Fruit fly (Drosophila melanogaster) whole organism, prepupa: ENCODE results near the gene snsl.

Source experiments
- Blimp-1 ChIP-seq: fragments of 200-800 bp; sonication (Bioruptor generic); optimal IDR thresholded peaks from 3 replicates; lab custom pipeline; 2017; ENCODE audit warnings: missing biosample characterization, missing genetic modification characterization, mild to moderate bottlenecking, moderate library complexity, missing genetic modification reagents
- CG10631 ChIP-seq: fragments of 200-800 bp; sonication (Bioruptor generic); optimal IDR thresholded peaks from 2 replicates; lab custom pipeline; 2016; ENCODE audit warnings: missing biosample characterization, missing genetic modification characterization
- CG10669 ChIP-seq: fragments of 200-800 bp; sonication (Bioruptor generic); optimal IDR thresholded peaks from 3 replicates; lab custom pipeline; 2018; ENCODE audit warnings: missing biosample characterization, mild to moderate bottlenecking, missing genetic modification characterization, moderate library complexity
- CG11294 ChIP-seq: fragments of 200-800 bp; sonication (Bioruptor generic); IDR thresholded peaks from 2 replicates; pipeline ENCODE4 v1.3.6; 2022; ENCODE audit warnings: missing biosample characterization, missing genetic modification characterization
- CG11762 ChIP-seq: fragments of 200-800 bp; sonication (Bioruptor generic); optimal IDR thresholded peaks from 3 replicates; lab custom pipeline; 2016; ENCODE audit warnings: missing biosample characterization, missing genetic modification characterization; ENCODE audit not compliant: insufficient read depth
- CG11902 ChIP-seq: fragments of 200-800 bp; sonication (Bioruptor generic); optimal IDR thresholded peaks from 3 replicates; lab custom pipeline; 2016; ENCODE audit warnings: missing biosample characterization, missing genetic modification characterization
- CG15336 ChIP-seq: fragments of 200-800 bp; sonication (Bioruptor generic); IDR thresholded peaks from 2 replicates; pipeline ENCODE4 v1.3.6; 2022; ENCODE audit warnings: missing biosample characterization, missing genetic modification characterization
- CG3032 ChIP-seq: fragments of 200-800 bp; optimal IDR thresholded peaks from 2 replicates; lab custom pipeline; 2019; ENCODE audit warnings: missing biosample characterization, mild to moderate bottlenecking, missing genetic modification characterization, moderate library complexity
- CG32006 ChIP-seq: fragments of 200-800 bp; sonication (Bioruptor generic); optimal IDR thresholded peaks from 3 replicates; lab custom pipeline; 2017; ENCODE audit warnings: missing biosample characterization, mild to moderate bottlenecking, missing genetic modification characterization
- CG34406 ChIP-seq: fragments of 200-800 bp; sonication (Bioruptor generic); optimal IDR thresholded peaks from 3 replicates; lab custom pipeline; 2016; ENCODE audit warnings: missing biosample characterization, missing genetic modification characterization
- CG6163 ChIP-seq: fragments of 200-800 bp; sonication (Bioruptor generic); IDR thresholded peaks from 3 replicates; pipeline ENCODE4 v1.3.6; 2022; ENCODE audit warnings: missing biosample characterization, missing genetic modification characterization
- CG6276 ChIP-seq: fragments of 200-800 bp; sonication (Bioruptor generic); optimal IDR thresholded peaks from 2 replicates; lab custom pipeline; 2017; ENCODE audit warnings: missing biosample characterization, mild to moderate bottlenecking, missing genetic modification characterization
- CG6792 ChIP-seq: fragments of 200-800 bp; sonication (Bioruptor generic); optimal IDR thresholded peaks from 3 replicates; lab custom pipeline; 2016; ENCODE audit warnings: missing biosample characterization, missing genetic modification characterization
- CG6808 ChIP-seq: fragments of 200-800 bp; sonication (Bioruptor generic); optimal IDR thresholded peaks from 3 replicates; lab custom pipeline; 2017; ENCODE audit warnings: missing biosample characterization, missing genetic modification characterization, mild to moderate bottlenecking, moderate library complexity, missing genetic modification reagents
- CG6854 ChIP-seq: fragments of 200-800 bp; sonication (Bioruptor generic); optimal IDR thresholded peaks from 2 replicates; lab custom pipeline; 2017; ENCODE audit warnings: missing biosample characterization, mild to moderate bottlenecking, missing genetic modification characterization
- CG7368 ChIP-seq: fragments of 200-800 bp; sonication (Bioruptor generic); optimal IDR thresholded peaks from 3 replicates; lab custom pipeline; 2016; ENCODE audit warnings: missing biosample characterization, missing genetic modification characterization
- CG8119 ChIP-seq: fragments of 200-800 bp; sonication (Bioruptor generic); IDR thresholded peaks from 3 replicates; pipeline ENCODE4 v1.3.6; 2022; ENCODE audit warnings: missing biosample characterization, missing genetic modification characterization
- Eip75B ChIP-seq: fragments of 200-800 bp; sonication (Bioruptor generic); optimal IDR thresholded peaks from 3 replicates; lab custom pipeline; 2016; ENCODE audit warnings: missing biosample characterization, missing genetic modification characterization
- Eip78C ChIP-seq: fragments of 200-800 bp; sonication (Bioruptor generic); peaks from one replicate; lab custom pipeline; 2016; ENCODE audit warnings: missing biosample characterization, missing genetic modification characterization
- Eip93F ChIP-seq: fragments of 200-800 bp; sonication (Bioruptor generic); optimal IDR thresholded peaks from 2 replicates; lab custom pipeline; 2016; ENCODE audit warnings: missing biosample characterization, mild to moderate bottlenecking, missing genetic modification characterization
- Ets21C ChIP-seq: fragments of 200-800 bp; sonication (Bioruptor generic); optimal IDR thresholded peaks from 3 replicates; lab custom pipeline; 2016; ENCODE audit warnings: missing biosample characterization, missing genetic modification characterization
- Ets96B ChIP-seq: fragments of 200-800 bp; optimal IDR thresholded peaks from 2 replicates; lab custom pipeline; 2019; ENCODE audit warnings: missing biosample characterization, mild to moderate bottlenecking, missing genetic modification characterization, moderate library complexity
- Hr38 ChIP-seq: sonication (Bioruptor generic); optimal IDR thresholded peaks from 2 replicates; lab custom pipeline; 2016; ENCODE audit warnings: missing biosample characterization, missing genetic modification characterization
- Hr39 ChIP-seq: fragments of 200-800 bp; sonication (Bioruptor generic); optimal IDR thresholded peaks from 2 replicates; lab custom pipeline; 2016; ENCODE audit warnings: missing biosample characterization, missing genetic modification characterization
- Hr4 ChIP-seq: fragments of 200-800 bp; sonication (Bioruptor generic); optimal IDR thresholded peaks from 3 replicates; lab custom pipeline; 2016; ENCODE audit warnings: missing biosample characterization, missing genetic modification characterization
- Lpt ChIP-seq: fragments of 200-800 bp; sonication (Bioruptor generic); optimal IDR thresholded peaks from 3 replicates; lab custom pipeline; 2016; ENCODE audit warnings: missing biosample characterization, missing genetic modification characterization
- Met ChIP-seq: fragments of 200-800 bp; sonication (Bioruptor generic); optimal IDR thresholded peaks from 3 replicates; lab custom pipeline; 2016; ENCODE audit warnings: missing biosample characterization, missing genetic modification characterization
- OdsH ChIP-seq: fragments of 200-800 bp; sonication (Bioruptor generic); optimal IDR thresholded peaks from 3 replicates; lab custom pipeline; 2016; ENCODE audit warnings: missing biosample characterization, missing genetic modification characterization
- Sox102F ChIP-seq: fragments of 200-800 bp; sonication (Bioruptor generic); optimal IDR thresholded peaks from 2 replicates; lab custom pipeline; 2016; ENCODE audit warnings: missing biosample characterization, mild to moderate bottlenecking, missing genetic modification characterization
- Sox14 ChIP-seq: fragments of 200-800 bp; sonication (Bioruptor generic); optimal IDR thresholded peaks from 3 replicates; lab custom pipeline; 2016; ENCODE audit warnings: missing biosample characterization, missing genetic modification characterization
- Sox15 ChIP-seq: fragments of 200-800 bp; sonication (Bioruptor generic); optimal IDR thresholded peaks from 3 replicates; lab custom pipeline; 2016; ENCODE audit warnings: missing biosample characterization, missing genetic modification characterization
- dsx ChIP-seq: fragments of 200-800 bp; optimal IDR thresholded peaks from 3 replicates; lab custom pipeline; 2019; ENCODE audit warnings: missing biosample characterization, mild to moderate bottlenecking, missing genetic modification characterization, moderate library complexity; ENCODE audit not compliant: poor library complexity, severe bottlenecking
- eg ChIP-seq: fragments of 200-800 bp; sonication (Bioruptor generic); IDR thresholded peaks from 3 replicates; pipeline ENCODE4 v1.3.6; 2022; ENCODE audit warnings: missing biosample characterization, missing genetic modification characterization
- fd59A ChIP-seq: fragments of 200-800 bp; sonication (Bioruptor generic); optimal IDR thresholded peaks from 2 replicates; lab custom pipeline; 2017; ENCODE audit warnings: missing biosample characterization, mild to moderate bottlenecking, missing genetic modification characterization, missing genetic modification reagents
- fd85E ChIP-seq: fragments of 200-800 bp; sonication (Bioruptor generic); optimal IDR thresholded peaks from 3 replicates; lab custom pipeline; 2016; ENCODE audit warnings: missing biosample characterization, missing genetic modification characterization
- fkh ChIP-seq: fragments of 200-800 bp; sonication (Bioruptor generic); optimal IDR thresholded peaks from 3 replicates; lab custom pipeline; 2017; ENCODE audit warnings: missing biosample characterization, mild to moderate bottlenecking, missing genetic modification characterization, moderate library complexity
- lz ChIP-seq: fragments of 200-800 bp; sonication (Bioruptor generic); optimal IDR thresholded peaks from 3 replicates; lab custom pipeline; 2016; ENCODE audit warnings: missing biosample characterization, missing genetic modification characterization
- net ChIP-seq: fragments of 200-800 bp; sonication (Bioruptor generic); optimal IDR thresholded peaks from 3 replicates; lab custom pipeline; 2016; ENCODE audit warnings: missing biosample characterization, missing genetic modification characterization
- pdm3 ChIP-seq: fragments of 200-800 bp; sonication (Bioruptor generic); optimal IDR thresholded peaks from 3 replicates; lab custom pipeline; 2016; ENCODE audit warnings: missing biosample characterization, missing genetic modification characterization
- salr ChIP-seq, 2 experiments: fragments of 200-800 bp; sonication (Bioruptor generic); optimal IDR thresholded peaks; 3 replicates each; lab custom pipeline; 2016 to 2018; ENCODE audit warnings: missing biosample characterization in 2 of 2, missing genetic modification characterization in 2 of 2, mild to moderate bottlenecking in 1 of 2
- svp ChIP-seq: fragments of 200-800 bp; sonication (Bioruptor generic); peaks from one replicate; lab custom pipeline; 2016; ENCODE audit warnings: missing biosample characterization, missing genetic modification characterization
- topi ChIP-seq: fragments of 200-800 bp; sonication (Bioruptor generic); optimal IDR thresholded peaks from 3 replicates; lab custom pipeline; 2016; ENCODE audit warnings: missing biosample characterization, missing genetic modification characterization
- vri ChIP-seq: fragments of 200-800 bp; sonication (Bioruptor generic); optimal IDR thresholded peaks from 3 replicates; lab custom pipeline; 2016; ENCODE audit warnings: missing biosample characterization, mild to moderate bottlenecking, missing genetic modification characterization

The snsl gene

dm6 chr2L:4868383-4868782 lies 38.2 kb downstream of the snsl start:
- TF ChIP-seq fkh (GFP tag; lab: Kevin White, UChicago) (no peak), Lpt (GFP tag; lab: Kevin White, UChicago) (no peak), Blimp-1 (no peak), Eip78C (GFP tag; lab: Kevin White, UChicago) (no peak), Sox14 (GFP tag; lab: Kevin White, UChicago) (no peak), Eip93F (GFP tag; lab: Kevin White, UChicago) (no peak)
- TF ChIP-seq, all 60 proteins: peak for 0

DNA sequence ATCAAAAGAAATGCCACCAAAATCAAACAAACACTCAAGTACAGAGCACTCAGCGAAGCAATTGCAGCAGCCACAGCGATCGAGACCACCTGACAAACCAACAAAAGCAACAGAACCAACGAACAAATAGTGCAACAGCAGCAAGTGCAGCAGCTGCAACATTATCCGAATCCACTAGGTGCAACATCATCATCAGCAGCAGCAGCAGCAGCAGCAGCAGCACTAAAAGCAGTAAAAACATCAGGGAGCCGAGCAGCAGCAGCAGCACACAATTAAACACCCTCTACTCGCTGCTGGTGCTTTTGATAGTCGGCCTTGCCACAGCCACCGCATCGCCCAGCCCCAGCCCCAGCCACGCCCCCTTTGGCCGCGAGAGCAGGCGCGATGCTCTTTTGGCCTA lies 41.2 kb downstream of the snsl start:
- TF ChIP-seq CG6276 (GFP tag; lab: Kevin White, UChicago) (no peak), CG15336 (GFP tag; lab: Robert Waterston, UW) (no peak), net (no peak), CG7368 (GFP tag; lab: Kevin White, UChicago) (no peak), lz (no peak), CG10669 (GFP tag; lab: Kevin White, UChicago) (no peak), CG32006 (no peak), Hr4 (GFP tag; lab: Kevin White, UChicago) (no peak), salr (GFP tag; optimal IDR thresholded peaks at IDR 0.05; lab: Kevin White, UChicago) (no peak), CG10631 (GFP tag; lab: Kevin White, UChicago) (no peak), CG11762 (GFP tag; lab: Kevin White, UChicago) (no peak), svp (GFP tag; lab: Kevin White, UChicago) (no peak), CG34406 (GFP tag; lab: Kevin White, UChicago) (no peak)

- TF ChIP-seq eg (GFP tag; lab: Robert Waterston, UW) = peak; percentile 53; the same call in 2 of the 3 replicates
- TF ChIP-seq CG11294 = no peak
- no peak for TF ChIP-seq Hr4 (GFP tag; lab: Kevin White, UChicago)
- TF ChIP-seq CG32006 = peak; percentile 15
Measured at dm6 chr2L:4861503-4861902, 45.1 kb downstream of the snsl start.

DNA sequence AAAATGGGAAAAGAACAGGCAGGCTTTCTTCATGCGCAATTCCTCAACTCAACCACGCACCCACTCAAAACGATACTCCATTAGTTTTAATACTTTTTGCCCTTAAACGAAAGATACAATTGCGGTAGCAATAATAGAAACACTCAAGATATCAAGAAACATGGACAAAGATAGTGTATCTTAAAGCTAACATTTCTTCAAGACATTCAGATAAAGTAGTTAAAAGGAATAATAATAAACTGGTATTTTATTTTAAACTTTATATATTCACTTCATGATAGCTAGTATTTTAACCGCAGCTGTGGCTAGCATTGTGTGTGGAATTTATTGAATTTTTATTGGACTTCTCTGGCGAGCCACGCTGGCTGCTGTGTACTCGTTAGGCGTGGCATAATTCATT lies 50.4 kb downstream of the snsl start:
- TF ChIP-seq lz = no peak
- TF ChIP-seq eg (GFP tag; lab: Robert Waterston, UW) = peak; percentile 36; the same call in 1 of the 3 replicates
- no peak for TF ChIP-seq pdm3 (GFP tag; lab: Kevin White, UChicago)
- no peak for TF ChIP-seq dsx (GFP tag; lab: Kevin White, UChicago)
- 0 out of 3 replicates have a peak, but pooled peaks have one; percentile 20 for TF ChIP-seq CG6163 (GFP tag; lab: Robert Waterston, UW)
- TF ChIP-seq Ets96B (tag; lab: Kevin White, UChicago) = peak; percentile 26
- no peak for TF ChIP-seq Sox15 (GFP tag; lab: Kevin White, UChicago)
- peak; percentile 66 for TF ChIP-seq Eip78C (GFP tag; lab: Kevin White, UChicago)
- TF ChIP-seq fd59A = peak; percentile 7
- peak; percentile 12 for TF ChIP-seq CG10631 (GFP tag; lab: Kevin White, UChicago)
- TF ChIP-seq CG15336 (GFP tag; lab: Robert Waterston, UW) = peak; percentile 29; the same call in 1 of the 2 replicates
- TF ChIP-seq Eip75B (GFP tag; lab: Kevin White, UChicago) = peak; percentile 9
- peak; percentile 23 for TF ChIP-seq OdsH (GFP tag; lab: Kevin White, UChicago)
- peak; percentile 3 for TF ChIP-seq CG3032
- TF ChIP-seq Met (GFP tag; lab: Kevin White, UChicago) = peak; percentile 10
- TF ChIP-seq CG10669 (GFP tag; lab: Kevin White, UChicago) = peak; percentile 22
- peak; percentile 13 for TF ChIP-seq Hr4 (GFP tag; lab: Kevin White, UChicago)
- TF ChIP-seq CG32006 = peak; percentile 27
- TF ChIP-seq CG8119 (GFP tag; lab: Robert Waterston, UW) = no peak
- TF ChIP-seq Sox102F = no peak
- no peak for TF ChIP-seq Hr38 (GFP tag; lab: Kevin White, UChicago)

- TF ChIP-seq CG6854 (GFP tag; lab: Kevin White, UChicago) (no peak), vri (GFP tag; lab: Kevin White, UChicago) (no peak), topi (GFP tag; lab: Kevin White, UChicago) (no peak), CG8119 (GFP tag; lab: Robert Waterston, UW) (no peak), Ets21C (no peak), fd85E (GFP tag; lab: Kevin White, UChicago) (no peak), pdm3 (GFP tag; lab: Kevin White, UChicago) (no peak), CG6163 (GFP tag; lab: Robert Waterston, UW) (no peak), Hr39 (no peak), CG6808 (no peak), CG11902 (GFP tag; lab: Kevin White, UChicago) (no peak), CG7368 (GFP tag; lab: Kevin White, UChicago) (no peak), CG34406 (GFP tag; lab: Kevin White, UChicago) (no peak), eg (GFP tag; lab: Robert Waterston, UW) (no peak), CG6792 (GFP tag; lab: Kevin White, UChicago) (no peak)
- TF ChIP-seq, all 60 proteins: peak for 0
Measured at dm6 chr2L:4854822-4855221, 51.7 kb downstream of the snsl start.
